Worm (Caenorhabditis elegans) whole organism, L3 larva: ENCODE results near the gene sor-1.

ENCODE experiments used
- R02D3.7 ChIP-seq: fragments of 150-350 bp; optimal IDR thresholded peaks from 2 replicates; lab custom pipeline; 2014; ENCODE audit warnings: missing biosample characterization, missing genetic modification characterization
- aly-2 ChIP-seq: fragments of 150-350 bp; optimal IDR thresholded peaks from 2 replicates; lab custom pipeline; 2014; ENCODE audit warnings: missing biosample characterization, missing genetic modification characterization
- ama-1 ChIP-seq: fragments of 150-350 bp; optimal IDR thresholded peaks from 2 replicates; lab custom pipeline; 2018
- ceh-28 ChIP-seq: fragments of 150-350 bp; optimal IDR thresholded peaks from 2 replicates; lab custom pipeline; 2014; ENCODE audit warnings: missing biosample characterization, missing genetic modification reagents, missing genetic modification characterization
- ceh-82 ChIP-seq: fragments of 150-350 bp; optimal IDR thresholded peaks from 2 replicates; lab custom pipeline; 2014; ENCODE audit warnings: missing biosample characterization, missing genetic modification characterization
- ceh-9 ChIP-seq: sonication (generic microtip); optimal IDR thresholded peaks from 2 replicates; lab custom pipeline; 2018; ENCODE audit warnings: missing biosample characterization, missing genetic modification characterization
- egl-27 ChIP-seq: sonication (generic microtip); optimal IDR thresholded peaks from 4 replicates; lab custom pipeline; 2017; ENCODE audit warnings: missing biosample characterization, missing genetic modification reagents, missing genetic modification characterization
- elt-1 ChIP-seq: fragments of 150-350 bp; optimal IDR thresholded peaks from 2 replicates; lab custom pipeline; 2014; ENCODE audit warnings: missing biosample characterization, missing genetic modification characterization
- elt-2 ChIP-seq: sonication (generic microtip); optimal IDR thresholded peaks from 2 replicates; lab custom pipeline; 2016; ENCODE audit warnings: missing genetic modification reagents, mild to moderate bottlenecking, missing genetic modification characterization, missing compliant biosample characterization
- elt-3 ChIP-seq, 3 experiments: fragments of 150-350 bp in 1 of 3; sonication (generic microtip) in 2 of 3; optimal IDR thresholded peaks; 2 replicates in 2 of 3; 4 replicates in 1 of 3; lab custom pipeline; 2014 to 2017; ENCODE audit warnings: missing biosample characterization in 3 of 3, missing genetic modification characterization in 3 of 3
- fkh-2 ChIP-seq: fragments of 150-350 bp; optimal IDR thresholded peaks from 2 replicates; lab custom pipeline; 2014; ENCODE audit warnings: missing biosample characterization, missing genetic modification reagents, missing genetic modification characterization
- fos-1 ChIP-seq: fragments of 150-350 bp; optimal IDR thresholded peaks from 2 replicates; lab custom pipeline; 2014; ENCODE audit warnings: missing biosample characterization, missing genetic modification characterization
- hmg-11 ChIP-seq: sonication (generic microtip); optimal IDR thresholded peaks from 2 replicates; lab custom pipeline; 2016; ENCODE audit warnings: missing genetic modification characterization, missing compliant biosample characterization
- jun-1 ChIP-seq: fragments of 150-350 bp; optimal IDR thresholded peaks from 2 replicates; lab custom pipeline; 2014; ENCODE audit warnings: missing biosample characterization, missing genetic modification reagents, missing genetic modification characterization
- lin-15B ChIP-seq: fragments of 150-350 bp; optimal IDR thresholded peaks from 2 replicates; lab custom pipeline; 2014; ENCODE audit warnings: missing biosample characterization, missing genetic modification characterization
- lin-39 ChIP-seq: fragments of 150-350 bp; optimal IDR thresholded peaks from 2 replicates; lab custom pipeline; 2018; ENCODE audit warnings: missing biosample characterization, missing genetic modification reagents, missing genetic modification characterization
- lsy-12 ChIP-seq: sonication (generic microtip); optimal IDR thresholded peaks from 2 replicates; lab custom pipeline; 2016; ENCODE audit warnings: mild to moderate bottlenecking, missing genetic modification characterization, missing compliant biosample characterization
- mdl-1 ChIP-seq: fragments of 150-350 bp; optimal IDR thresholded peaks from 2 replicates; lab custom pipeline; 2014; ENCODE audit warnings: missing biosample characterization, missing genetic modification characterization
- mml-1 ChIP-seq: fragments of 150-350 bp; sonication (generic microtip); optimal IDR thresholded peaks from 3 replicates; lab custom pipeline; 2014; ENCODE audit warnings: missing biosample characterization, missing genetic modification characterization
- nfya-1 ChIP-seq: sonication (generic microtip); optimal IDR thresholded peaks from 2 replicates; lab custom pipeline; 2017; ENCODE audit warnings: missing genetic modification characterization, mild to moderate bottlenecking, missing compliant biosample characterization, antibody characterized with exemption, moderate library complexity; ENCODE audit not compliant: insufficient read depth
- nhr-11 ChIP-seq: fragments of 150-350 bp; optimal IDR thresholded peaks from 2 replicates; lab custom pipeline; 2014; ENCODE audit warnings: missing biosample characterization, missing genetic modification characterization
- nhr-12 ChIP-seq: fragments of 150-350 bp; optimal IDR thresholded peaks from 2 replicates; lab custom pipeline; 2014; ENCODE audit warnings: missing biosample characterization, missing genetic modification characterization
- nhr-23 ChIP-seq: fragments of 150-350 bp; optimal IDR thresholded peaks from 2 replicates; lab custom pipeline; 2014; ENCODE audit warnings: missing biosample characterization, missing genetic modification reagents, missing genetic modification characterization
- nhr-237 ChIP-seq: fragments of 150-350 bp; optimal IDR thresholded peaks from 2 replicates; lab custom pipeline; 2014; ENCODE audit warnings: missing biosample characterization, missing genetic modification characterization
- nhr-28 ChIP-seq: fragments of 150-350 bp; optimal IDR thresholded peaks from 2 replicates; lab custom pipeline; 2014; ENCODE audit warnings: missing biosample characterization, missing genetic modification characterization
- nhr-76 ChIP-seq: fragments of 150-350 bp; sonication (generic microtip); optimal IDR thresholded peaks from 5 replicates; lab custom pipeline; 2014; ENCODE audit warnings: missing biosample characterization, missing genetic modification characterization
- pha-4 ChIP-seq: fragments of 150-350 bp; optimal IDR thresholded peaks from 2 replicates; lab custom pipeline; 2014; ENCODE audit warnings: missing biosample characterization, missing genetic modification reagents, missing genetic modification characterization
- pqm-1 ChIP-seq: fragments of 150-350 bp; optimal IDR thresholded peaks from 2 replicates; lab custom pipeline; 2017; ENCODE audit warnings: missing biosample characterization, missing genetic modification characterization, inconsistent platforms
- sea-2 ChIP-seq: fragments of 150-350 bp; sonication (generic microtip); optimal IDR thresholded peaks from 4 replicates; lab custom pipeline; 2014; ENCODE audit warnings: missing biosample characterization, missing genetic modification reagents, missing genetic modification characterization
- skn-1 ChIP-seq: fragments of 150-350 bp; optimal IDR thresholded peaks from 2 replicates; lab custom pipeline; 2014; ENCODE audit warnings: missing biosample characterization, missing genetic modification characterization
- snpc-4 ChIP-seq: fragments of 150-350 bp; optimal IDR thresholded peaks from 2 replicates; lab custom pipeline; 2014; ENCODE audit warnings: missing biosample characterization, missing genetic modification characterization
- tbx-2 ChIP-seq: sonication (generic microtip); optimal IDR thresholded peaks from 2 replicates; lab custom pipeline; 2016; ENCODE audit warnings: mild to moderate bottlenecking, missing genetic modification characterization, missing compliant biosample characterization
- unc-39 ChIP-seq: sonication (generic microtip); optimal IDR thresholded peaks from 4 replicates; lab custom pipeline; 2017; ENCODE audit warnings: missing biosample characterization, missing genetic modification characterization
- zag-1 ChIP-seq: fragments of 150-350 bp; optimal IDR thresholded peaks from 2 replicates; lab custom pipeline; 2014; ENCODE audit warnings: missing biosample characterization, missing genetic modification characterization
- ztf-11 ChIP-seq: fragments of 150-350 bp; optimal IDR thresholded peaks from 2 replicates; lab custom pipeline; 2014; ENCODE audit warnings: missing biosample characterization, missing genetic modification characterization

The sor-1 gene

ce11 chrIII:8394374-8395302 lies 23.3 kb upstream of the sor-1 start, which contains the start of gene ZK353.10:
Gene ZK353.10 (minus strand): TSS chrIII:8394424.
- TF ChIP-seq lin-39 (tag; lab: Kevin White, UChicago) (peak; percentile 10), nhr-23 (tag; lab: Kevin White, UChicago) (no peak), fkh-2 (tag; lab: Kevin White, UChicago) (no peak), lin-15B (peak; percentile 7), skn-1 (tag; lab: Kevin White, UChicago) (peak; percentile 39), mml-1 (tag; lab: Kevin White, UChicago) (no peak), elt-3 (tag; optimal IDR thresholded peaks at IDR 0.05; lab: Kevin White, UChicago) (no peak), unc-39 (tag; lab: Kevin White, UChicago) (no peak), zag-1 (no peak), pha-4 (tag; lab: Kevin White, UChicago) (no peak), ceh-28 (tag; lab: Kevin White, UChicago) (no peak), elt-1 (tag; lab: Kevin White, UChicago) (no peak), sea-2 (GFP tag; lab: Kevin White, UChicago) (no peak)

DNA sequence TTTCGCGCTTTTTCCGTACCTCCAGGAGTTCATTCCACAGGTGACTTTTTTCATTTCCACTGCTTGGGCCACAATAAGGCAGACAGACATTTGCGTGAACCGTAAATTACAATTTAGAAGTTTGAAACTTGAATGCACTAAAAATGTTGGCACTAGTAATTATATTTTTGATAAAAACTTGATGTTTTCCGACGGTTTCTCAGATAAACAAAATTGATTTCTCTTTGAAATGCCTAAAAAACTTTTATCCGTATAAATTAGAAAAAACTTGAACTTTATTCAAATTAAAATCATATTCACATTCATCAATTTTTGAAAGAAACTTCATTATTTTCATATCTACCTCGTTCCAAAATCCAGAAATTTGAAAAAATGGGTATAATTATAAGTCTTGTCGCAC lies 22.3 kb upstream of the sor-1 start, which contains the start of gene ZK353.3:
Gene ZK353.3, plus strand, starts transcription at position 301 of the 400 bp plus-strand sequence.
- no peak for TF ChIP-seq jun-1
- no peak for TF ChIP-seq ztf-11 (tag; lab: Kevin White, UChicago)
- no peak for TF ChIP-seq fos-1
- no peak for TF ChIP-seq ceh-28 (tag; lab: Kevin White, UChicago)
- TF ChIP-seq lsy-12 (tag; lab: Kevin White, UChicago) = no peak
- TF ChIP-seq egl-27 (tag; lab: Kevin White, UChicago) = no peak
- no peak for TF ChIP-seq R02D3.7 (tag; lab: Kevin White, UChicago)
- TF ChIP-seq mml-1 (tag; lab: Kevin White, UChicago) = no peak
- no peak for TF ChIP-seq ceh-82 (tag; lab: Kevin White, UChicago)
- TF ChIP-seq, all 47 proteins: peak for 0

ce11 chrIII:8398411-8398810 lies 19.6 kb upstream of the sor-1 start, which contains the start of gene ZK353.2:
Gene ZK353.2 (plus strand): TSS chrIII:8398711.
- TF ChIP-seq aly-2 (tag; lab: Kevin White, UChicago) = no peak
- no peak for TF ChIP-seq elt-2
- TF ChIP-seq unc-39 (tag; lab: Kevin White, UChicago) = no peak
- TF ChIP-seq sea-2 (GFP tag; lab: Kevin White, UChicago) = no peak
- TF ChIP-seq tbx-2 (tag; lab: Kevin White, UChicago) = no peak
- TF ChIP-seq lin-15B = no peak
- TF ChIP-seq mml-1 (tag; lab: Kevin White, UChicago) = no peak
- no peak for TF ChIP-seq fkh-2 (tag; lab: Kevin White, UChicago)

DNA sequence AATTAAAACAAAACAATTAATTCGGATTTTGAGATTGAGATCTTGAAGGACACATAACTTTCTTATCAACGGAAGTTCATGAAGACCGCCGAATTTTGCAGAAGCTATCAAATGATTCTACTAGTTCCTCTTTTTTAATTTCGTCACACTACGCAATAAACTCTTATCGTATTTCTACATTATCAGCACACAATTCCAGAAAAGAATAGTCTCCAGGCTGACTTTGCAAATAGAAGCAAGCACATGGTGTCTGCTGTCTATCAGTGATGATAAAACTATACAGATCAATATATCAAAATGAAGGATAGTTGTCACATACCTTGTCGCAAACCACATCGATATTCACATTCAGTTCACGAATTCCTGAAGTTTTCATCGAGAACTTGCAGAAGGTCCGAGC lies 17.5 kb upstream of the sor-1 start:
- TF ChIP-seq snpc-4 = no peak
- no peak for TF ChIP-seq elt-3 (tag; optimal IDR thresholded peaks at IDR 0.05; lab: Kevin White, UChicago)
- no peak for TF ChIP-seq mdl-1 (tag; lab: Kevin White, UChicago)
- TF ChIP-seq lin-39 (tag; lab: Kevin White, UChicago) = no peak
- TF ChIP-seq jun-1 = peak; percentile 60
- TF ChIP-seq nfya-1 (tag; lab: Kevin White, UChicago) = peak; percentile 5
- TF ChIP-seq pha-4 (tag; lab: Kevin White, UChicago) = peak; percentile 53
- TF ChIP-seq fos-1 = no peak
- no peak for TF ChIP-seq nhr-28 (tag; lab: Kevin White, UChicago)
- peak; percentile 94 for TF ChIP-seq pqm-1 (tag; lab: Kevin White, UChicago)
- TF ChIP-seq ama-1 = no peak
- TF ChIP-seq hmg-11 (tag; lab: Kevin White, UChicago) = no peak
- no peak for TF ChIP-seq sea-2 (GFP tag; lab: Kevin White, UChicago)
- no peak for TF ChIP-seq ceh-9 (tag; lab: Kevin White, UChicago)
- TF ChIP-seq elt-2 = peak; percentile 95
- TF ChIP-seq nhr-76 (tag; lab: Kevin White, UChicago) = no peak
- no peak for TF ChIP-seq mml-1 (tag; lab: Kevin White, UChicago)
- TF ChIP-seq aly-2 (tag; lab: Kevin White, UChicago) = no peak
- no peak for TF ChIP-seq nhr-12 (tag; lab: Kevin White, UChicago)
- TF ChIP-seq lin-15B = no peak
- TF ChIP-seq unc-39 (tag; lab: Kevin White, UChicago) = no peak
- no peak for TF ChIP-seq nhr-11 (tag; lab: Kevin White, UChicago)
- TF ChIP-seq nhr-237 (tag; lab: Kevin White, UChicago) = no peak
- TF ChIP-seq skn-1 (tag; lab: Kevin White, UChicago) = peak; percentile 13
- no peak for TF ChIP-seq ceh-82 (tag; lab: Kevin White, UChicago)
